Worm (Caenorhabditis elegans) whole organism, midembryonic: ENCODE measurements around the gene elo-7.

Source experiments
- flt-1 ChIP-seq: fragments of 200-800 bp; sonication (Bioruptor generic); IDR thresholded peaks from 2 replicates; pipeline ENCODE4 v1.3.6; 2022; ENCODE audit warnings: missing genetic modification characterization, missing compliant biosample characterization
- ref-1 ChIP-seq: fragments of 200-800 bp; sonication (Bioruptor generic); conservative IDR thresholded peaks from 2 replicates; pipeline ENCODE4 v1.3.6; 2022; ENCODE audit warnings: missing genetic modification reagents, missing genetic modification characterization, missing compliant biosample characterization
- ztf-23 ChIP-seq: fragments of 200-800 bp; sonication (Bioruptor generic); IDR thresholded peaks from 2 replicates; pipeline ENCODE4 v1.3.6; 2022; ENCODE audit warnings: missing genetic modification reagents, missing genetic modification characterization, missing compliant biosample characterization

DNA sequence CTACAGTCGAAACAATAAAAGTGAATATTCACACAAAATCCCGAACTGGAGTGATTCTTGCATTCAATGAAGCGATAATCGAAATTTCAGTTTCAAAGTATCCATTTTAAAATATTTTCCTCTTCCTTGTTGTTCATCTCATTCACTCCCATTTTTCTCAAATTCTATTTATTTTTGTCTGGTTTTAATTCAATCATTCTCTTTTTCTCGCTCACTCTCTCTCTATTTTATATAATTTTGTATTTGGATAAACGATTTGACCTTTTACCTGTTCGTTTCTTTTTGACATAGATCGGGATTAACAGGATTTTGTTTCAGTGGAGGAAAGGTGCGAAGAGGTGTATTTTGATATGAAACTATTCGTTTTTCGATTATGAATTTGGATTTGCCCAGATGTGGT lies 16.2 kb downstream of the elo-7 start, which contains the start of gene T05A1.5:
- TF ChIP-seq flt-1 (GFP tag; lab: Robert Waterston, UW) (no peak), ztf-23 (no peak), ref-1 (no peak)
